Fruit fly (Drosophila melanogaster) whole organism, embryonic: Measurements from ENCODE around the gene mei-218.

ENCODE experiments used
- ATbp ChIP-seq: fragments of 200-800 bp; sonication (Bioruptor generic); optimal IDR thresholded peaks from 2 replicates; lab custom pipeline; 2017; ENCODE audit warnings: missing biosample characterization, mild to moderate bottlenecking, missing genetic modification characterization, missing genetic modification reagents
- Ada2b ChIP-seq: fragments of 200-800 bp; sonication (Bioruptor generic); IDR thresholded peaks from 2 replicates; pipeline ENCODE4 v1.3.6; 2022; ENCODE audit warnings: missing biosample characterization, missing genetic modification characterization
- CG10321 ChIP-seq: fragments of 200-800 bp; sonication (Bioruptor generic); IDR thresholded peaks from 2 replicates; pipeline ENCODE4 v1.3.6; 2022; ENCODE audit warnings: missing biosample characterization, missing genetic modification characterization
- CG10366 ChIP-seq: fragments of 200-800 bp; sonication (Bioruptor generic); IDR thresholded peaks from 2 replicates; pipeline ENCODE4 v1.3.6; 2022; ENCODE audit warnings: missing biosample characterization, missing genetic modification characterization
- CG10979 ChIP-seq: fragments of 200-800 bp; sonication (Bioruptor generic); optimal IDR thresholded peaks from 2 replicates; lab custom pipeline; 2018; ENCODE audit warnings: missing biosample characterization, mild to moderate bottlenecking, missing genetic modification characterization, moderate library complexity
- CG11504 ChIP-seq: fragments of 200-800 bp; sonication (Bioruptor generic); optimal IDR thresholded peaks from 3 replicates; lab custom pipeline; 2019; ENCODE audit warnings: missing biosample characterization, mild to moderate bottlenecking, missing genetic modification characterization, moderate library complexity
- CG11695 ChIP-seq: fragments of 200-800 bp; sonication (Bioruptor generic); IDR thresholded peaks from 3 replicates; pipeline ENCODE4 v1.3.6; 2022; ENCODE audit warnings: missing biosample characterization, missing genetic modification characterization
- CG12299 ChIP-seq: fragments of 200-800 bp; sonication (Bioruptor generic); optimal IDR thresholded peaks from 2 replicates; lab custom pipeline; 2018; ENCODE audit warnings: missing biosample characterization, mild to moderate bottlenecking, missing genetic modification characterization
- CG15269 ChIP-seq: fragments of 200-800 bp; sonication (Bioruptor generic); optimal IDR thresholded peaks from 2 replicates; lab custom pipeline; 2018; ENCODE audit warnings: missing biosample characterization, mild to moderate bottlenecking, missing genetic modification characterization, moderate library complexity
- CG15479 ChIP-seq: fragments of 200-800 bp; sonication (Bioruptor generic); optimal IDR thresholded peaks from 3 replicates; lab custom pipeline; 2019; ENCODE audit warnings: missing biosample characterization, mild to moderate bottlenecking, missing genetic modification characterization, moderate library complexity
- CG1602 ChIP-seq: fragments of 200-800 bp; sonication (Bioruptor generic); optimal IDR thresholded peaks from 3 replicates; lab custom pipeline; 2016; ENCODE audit warnings: missing biosample characterization, missing genetic modification characterization
- CG17186 ChIP-seq: fragments of 200-800 bp; sonication (Bioruptor generic); optimal IDR thresholded peaks from 3 replicates; lab custom pipeline; 2017; ENCODE audit warnings: missing biosample characterization, missing genetic modification reagents, missing genetic modification characterization
- CG17829 ChIP-seq: fragments of 200-800 bp; optimal IDR thresholded peaks from 2 replicates; lab custom pipeline; 2019; ENCODE audit warnings: missing biosample characterization, mild to moderate bottlenecking, missing genetic modification characterization, moderate library complexity
- CG1832 ChIP-seq: fragments of 200-800 bp; sonication (Bioruptor generic); optimal IDR thresholded peaks from 2 replicates; lab custom pipeline; 2017; ENCODE audit warnings: missing biosample characterization, mild to moderate bottlenecking, missing genetic modification characterization, inconsistent platforms
- CG31441 ChIP-seq: fragments of 200-800 bp; sonication (Bioruptor generic); IDR thresholded peaks from 2 replicates; pipeline ENCODE4 v1.3.6; 2022; ENCODE audit warnings: missing biosample characterization, missing genetic modification characterization
- CG3726 ChIP-seq: fragments of 200-800 bp; sonication (Bioruptor generic); IDR thresholded peaks from 3 replicates; pipeline ENCODE4, ENCODE4 v1.3.6; 2022; ENCODE audit warnings: missing biosample characterization, missing genetic modification characterization
- CG6683 ChIP-seq: fragments of 200-800 bp; sonication (Bioruptor generic); optimal IDR thresholded peaks from 2 replicates; lab custom pipeline; 2017; ENCODE audit warnings: missing biosample characterization, mild to moderate bottlenecking, missing genetic modification characterization, missing genetic modification reagents
- CG7745 ChIP-seq: fragments of 200-800 bp; sonication (Bioruptor generic); optimal IDR thresholded peaks from 2 replicates; lab custom pipeline; 2018; ENCODE audit warnings: missing biosample characterization, mild to moderate bottlenecking, missing genetic modification characterization, moderate library complexity
- CG8765 ChIP-seq: fragments of 200-800 bp; sonication (Bioruptor generic); IDR thresholded peaks from 2 replicates; pipeline ENCODE4 v1.3.6; 2022; ENCODE audit warnings: missing biosample characterization, missing genetic modification characterization
- CG9932 ChIP-seq: fragments of 200-800 bp; sonication (Bioruptor generic); IDR thresholded peaks from 2 replicates; pipeline ENCODE4 v1.3.6; 2022; ENCODE audit warnings: missing biosample characterization, missing genetic modification characterization
- CoRest ChIP-seq: fragments of 200-800 bp; sonication (Bioruptor generic); optimal IDR thresholded peaks from 3 replicates; lab custom pipeline; 2018; ENCODE audit warnings: missing biosample characterization, mild to moderate bottlenecking, missing genetic modification characterization, moderate library complexity
- Dip3 ChIP-seq: fragments of 200-800 bp; sonication (Bioruptor generic); optimal IDR thresholded peaks from 3 replicates; lab custom pipeline; 2016; ENCODE audit warnings: missing biosample characterization, missing genetic modification characterization
- HLH3B ChIP-seq: fragments of 200-800 bp; sonication (Bioruptor generic); IDR thresholded peaks from 2 replicates; pipeline ENCODE4 v1.3.6; 2022; ENCODE audit warnings: missing biosample characterization, missing genetic modification characterization
- Hr78 ChIP-seq, 2 experiments: fragments of 200-800 bp in 1 of 2; fragments of >200 bp in 1 of 2; sonication (Bioruptor generic) in 1 of 2; optimal IDR thresholded peaks; 2 replicates each; lab custom pipeline; 2017 to 2019; ENCODE audit warnings: missing biosample characterization in 2 of 2, missing genetic modification characterization in 2 of 2, mild to moderate bottlenecking in 1 of 2, moderate library complexity in 1 of 2
- Med ChIP-seq: fragments of 200-800 bp; sonication (Bioruptor generic); peaks from one replicate; lab custom pipeline; 2016; ENCODE audit warnings: missing biosample characterization, missing genetic modification characterization, mild to moderate bottlenecking, inconsistent platforms, moderate library complexity
- Nf-YB ChIP-seq: fragments of 200-800 bp; sonication (Bioruptor generic); optimal IDR thresholded peaks from 3 replicates; lab custom pipeline; 2019; ENCODE audit warnings: missing biosample characterization, mild to moderate bottlenecking, missing genetic modification characterization, moderate library complexity
- Oaz ChIP-seq: fragments of 200-800 bp; sonication (Bioruptor generic); IDR thresholded peaks from 2 replicates; pipeline ENCODE4 v1.3.6; 2022; ENCODE audit warnings: missing biosample characterization, missing genetic modification characterization
- PHDP ChIP-seq: fragments of 200-800 bp; sonication (Bioruptor generic); optimal IDR thresholded peaks from 3 replicates; lab custom pipeline; 2018; ENCODE audit warnings: missing biosample characterization, mild to moderate bottlenecking, missing genetic modification characterization, moderate library complexity
- Sox102F ChIP-seq: fragments of 200-800 bp; sonication (Bioruptor generic); optimal IDR thresholded peaks from 2 replicates; lab custom pipeline; 2018; ENCODE audit warnings: missing biosample characterization, mild to moderate bottlenecking, missing genetic modification characterization, moderate library complexity
- Trl ChIP-seq, 3 experiments: fragments of >200 bp in 2 of 3; fragments of 200-800 bp in 1 of 3; sonication (Bioruptor generic) in 1 of 3; optimal IDR thresholded peaks; 2 replicates in 1 of 3; 3 replicates in 2 of 3; lab custom pipeline; 2016 to 2017; ENCODE audit warnings: missing biosample characterization in 1 of 3, missing genetic modification characterization in 1 of 3
- cas ChIP-seq: fragments of 200-800 bp; sonication (Bioruptor generic); IDR thresholded peaks from 2 replicates; pipeline ENCODE4 v1.3.6; 2022; ENCODE audit warnings: missing biosample characterization, missing genetic modification characterization
- chinmo ChIP-seq: fragments of 200-800 bp; sonication (Bioruptor generic); IDR thresholded peaks from 4 replicates; pipeline ENCODE4 v1.3.6; 2022; ENCODE audit warnings: missing biosample characterization, missing genetic modification characterization; ENCODE audit not compliant: partially characterized antibody
- dysf ChIP-seq: fragments of 200-800 bp; sonication (Bioruptor generic); IDR thresholded peaks from 3 replicates; pipeline ENCODE4 v1.3.6; 2022; ENCODE audit warnings: missing biosample characterization, missing genetic modification characterization
- exex ChIP-seq: fragments of 200-800 bp; sonication (Bioruptor generic); optimal IDR thresholded peaks from 4 replicates; lab custom pipeline; 2018; ENCODE audit warnings: missing biosample characterization, mild to moderate bottlenecking, missing genetic modification characterization, moderate library complexity
- fd96Cb ChIP-seq: fragments of 200-800 bp; sonication (Bioruptor generic); optimal IDR thresholded peaks from 2 replicates; lab custom pipeline; 2018; ENCODE audit warnings: missing biosample characterization, mild to moderate bottlenecking, missing genetic modification characterization, moderate library complexity
- fru ChIP-seq: fragments of >200 bp; optimal IDR thresholded peaks from 2 replicates; lab custom pipeline; 2017
- hkb ChIP-seq, 2 experiments: fragments of 200-800 bp in 1 of 2; fragments of >200 bp in 1 of 2; sonication (Bioruptor generic) in 1 of 2; IDR thresholded peaks in 1 of 2; optimal IDR thresholded peaks in 1 of 2; 2 replicates each; pipeline versions ENCODE4 v1.3.6 to Lab custom; 2017 to 2022; ENCODE audit warnings: missing biosample characterization in 1 of 2, missing genetic modification characterization in 1 of 2
- ind ChIP-seq: fragments of 200-800 bp; sonication (Bioruptor generic); optimal IDR thresholded peaks from 3 replicates; lab custom pipeline; 2016; ENCODE audit warnings: missing biosample characterization, missing genetic modification characterization
- klu ChIP-seq: fragments of 200-800 bp; sonication (Bioruptor generic); IDR thresholded peaks from 2 replicates; pipeline ENCODE4 v1.3.6; 2022; ENCODE audit warnings: missing biosample characterization, missing genetic modification characterization
- oc ChIP-seq: fragments of 200-800 bp; sonication (Bioruptor generic); optimal IDR thresholded peaks from 2 replicates; lab custom pipeline; 2018; ENCODE audit warnings: missing biosample characterization, mild to moderate bottlenecking, missing genetic modification characterization, moderate library complexity
- tgo ChIP-seq: fragments of 200-800 bp; sonication (Bioruptor generic); IDR thresholded peaks from 3 replicates; pipeline ENCODE4 v1.3.6; 2022; ENCODE audit warnings: missing biosample characterization, missing genetic modification characterization
- tin ChIP-seq: fragments of 200-800 bp; sonication (Bioruptor generic); optimal IDR thresholded peaks from 3 replicates; lab custom pipeline; 2016; ENCODE audit warnings: missing biosample characterization, missing genetic modification characterization
- tx ChIP-seq: fragments of 200-800 bp; sonication (Bioruptor generic); optimal IDR thresholded peaks from 2 replicates; lab custom pipeline; 2016; ENCODE audit warnings: missing biosample characterization, missing genetic modification characterization
- vnd ChIP-seq: fragments of 200-800 bp; sonication (Bioruptor generic); IDR thresholded peaks from 3 replicates; pipeline ENCODE4 v1.3.6; 2022; ENCODE audit warnings: missing biosample characterization, missing genetic modification characterization; ENCODE audit not compliant: partially characterized antibody
- vvl ChIP-seq: fragments of 200-800 bp; sonication (Bioruptor generic); IDR thresholded peaks from 2 replicates; pipeline ENCODE4 v1.3.6; 2022; ENCODE audit warnings: missing biosample characterization, missing genetic modification characterization

The mei-218 gene

DNA sequence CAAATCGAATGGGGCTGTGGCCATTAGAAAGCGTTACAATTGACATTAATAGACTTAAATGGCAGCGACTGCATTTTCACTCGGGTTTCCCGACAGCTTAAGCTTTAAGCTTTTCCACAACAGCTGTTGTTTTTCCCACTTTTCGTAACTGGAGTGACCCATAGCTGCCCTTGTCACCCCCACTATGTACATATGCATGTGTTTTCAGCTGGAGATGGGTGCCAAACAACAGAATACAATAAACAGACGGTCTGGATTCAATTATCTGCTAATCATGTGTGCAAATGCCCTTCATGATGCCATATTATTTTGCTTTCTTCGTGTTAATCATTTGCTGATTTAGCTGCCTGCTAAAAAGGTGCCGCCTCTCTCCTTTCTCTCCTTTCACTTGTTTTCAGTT, 40.7 kb upstream of the mei-218 start:
- TF ChIP-seq fru (lab: Kevin White, UChicago) (no peak), CG12299 (tag; lab: Kevin White, UChicago) (no peak), CG1832 (no peak), CG17186 (GFP tag; lab: Kevin White, UChicago) (no peak), vvl (GFP tag; lab: Robert Waterston, UW) (no peak), klu (GFP tag; lab: Robert Waterston, UW) (no peak), exex (tag; lab: Kevin White, UChicago) (no peak), CG10979 (no peak), CG15269 (tag; lab: Kevin White, UChicago) (no peak), Dip3 (GFP tag; lab: Kevin White, UChicago) (no peak), CG1602 (GFP tag; lab: Kevin White, UChicago) (no peak), tin (GFP tag; lab: Kevin White, UChicago) (no peak), CG8765 (GFP tag; lab: Robert Waterston, UW) (no peak)

DNA sequence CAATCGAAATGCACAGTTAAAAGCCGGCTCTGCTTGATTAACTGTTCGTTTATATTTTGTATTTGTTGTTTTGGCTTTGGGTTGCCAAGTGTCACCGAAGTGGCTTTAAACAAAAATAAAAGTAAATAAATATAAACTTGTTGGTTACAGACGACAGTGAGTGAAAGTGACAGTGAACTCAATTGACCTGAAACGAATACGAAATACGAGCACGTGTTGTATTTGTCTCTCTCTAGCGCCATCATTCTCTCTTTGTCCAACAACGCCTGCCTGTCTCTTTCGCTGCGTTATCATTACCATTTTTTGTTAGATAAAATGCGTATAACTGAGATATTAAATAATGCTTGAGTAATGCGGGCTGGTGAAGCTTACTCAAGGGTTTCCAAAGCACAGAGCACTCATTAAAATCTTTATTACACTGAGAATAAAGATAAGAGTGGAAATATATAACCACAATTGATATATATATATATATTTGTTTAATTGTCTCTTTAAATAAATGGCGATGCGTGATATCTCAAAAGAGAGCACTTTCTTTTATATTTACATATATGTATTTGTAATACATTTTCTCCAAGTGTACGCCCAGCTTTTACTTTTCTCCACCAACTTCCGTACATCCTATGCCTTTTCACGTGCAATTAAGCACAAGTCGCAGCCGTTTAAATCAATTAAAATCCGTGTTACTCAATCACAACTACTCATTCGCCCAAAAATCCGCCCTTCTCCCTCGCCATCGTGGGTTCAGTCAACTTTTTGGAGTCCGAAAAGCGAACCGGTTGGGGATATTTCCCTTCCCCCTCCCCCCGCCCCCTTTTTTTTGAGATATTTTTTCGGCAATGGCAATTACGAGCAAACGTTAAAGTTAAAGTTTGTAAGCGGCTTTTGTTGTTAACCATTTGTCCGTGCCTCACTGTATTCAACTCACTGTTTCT, 38.7 kb upstream of the mei-218 start:
- TF ChIP-seq Ada2b (0 out of 2 replicates have a peak, but pooled peaks have one; percentile 28), Nf-YB (GFP tag; lab: Kevin White, UChicago) (no peak), oc (tag; lab: Kevin White, UChicago) (peak; percentile 13), fd96Cb (tag; lab: Kevin White, UChicago) (peak; percentile 35), CG3726 (GFP tag; lab: Robert Waterston, UW) (0 out of 3 replicates have a peak, but pooled peaks have one; percentile 28), Hr78 (GFP tag; optimal IDR thresholded peaks at IDR 0.05; lab: Kevin White, UChicago) (peak in 1 of 2 experiments; percentile 52), chinmo (GFP tag; lab: Robert Waterston, UW) (0 out of 4 replicates have a peak, but pooled peaks have one; percentile 27), CG7745 (tag; lab: Kevin White, UChicago) (no peak), CG10366 (0 out of 2 replicates have a peak, but pooled peaks have one; percentile 7), CG11504 (tag; lab: Kevin White, UChicago) (peak; percentile 61), HLH3B (peak; percentile 40; the same call in 1 of the 2 replicates), cas (GFP tag; lab: Robert Waterston, UW) (no peak), CG10321 (GFP tag; lab: Robert Waterston, UW) (peak; percentile 60), Med (peak; percentile 36), CG9932 (no peak), CG31441 (GFP tag; lab: Robert Waterston, UW) (peak; percentile 57), Oaz (GFP tag; lab: Robert Waterston, UW) (no peak), CG11695 (GFP tag; lab: Robert Waterston, UW) (peak; percentile 51; the same call in 1 of the 3 replicates), CG17829 (tag; lab: Kevin White, UChicago) (peak; percentile 43), hkb (optimal IDR thresholded peaks at IDR 0.05; lab: Kevin White, UChicago) (no peak), hkb (GFP tag; IDR thresholded peaks at IDR 0.05; lab: Robert Waterston, UW) (peak; percentile 52; the same call in 1 of the 2 replicates), vnd (GFP tag; lab: Robert Waterston, UW) (no peak), CG15269 (tag; lab: Kevin White, UChicago) (peak; percentile 16), ind (GFP tag; lab: Kevin White, UChicago) (peak; percentile 5), CG15479 (GFP tag; lab: Kevin White, UChicago) (no peak), dysf (GFP tag; lab: Robert Waterston, UW) (0 out of 3 replicates have a peak, but pooled peaks have one; percentile 10), CG6683 (no peak), Trl (optimal IDR thresholded peaks at IDR 0.05; lab: Kevin White, UChicago) (no peak), Trl (GFP tag; optimal IDR thresholded peaks at IDR 0.05; lab: Kevin White, UChicago) (no peak), ATbp (GFP tag; lab: Kevin White, UChicago) (no peak), Sox102F (GFP tag; lab: Kevin White, UChicago) (peak; percentile 48), CoRest (peak; percentile 18), PHDP (peak; percentile 34), tx (GFP tag; lab: Kevin White, UChicago) (no peak), tgo (GFP tag; lab: Robert Waterston, UW) (peak; percentile 14; the same call in 1 of the 3 replicates)
